3 fruit fly cellular contexts compared by ENCODE assay signal in genomic region chr3R:9378644-9379411, dm6.
TF ChIP-seq lines count a peak whose summit lies in the region.

No protein-coding gene starts in this region.

TF ChIP-seq in whole organism, embryonic, 481 proteins besides CTCF, POLR2A, EP300 and RAD21 (continued from another document and continues in another):
- TF ChIP-seq lilli (GFP tag; optimal IDR thresholded peaks at IDR 0.05; lab: Kevin White, UChicago): peak; percentile 40
- TF ChIP-seq CG1647 (GFP tag; optimal IDR thresholded peaks at IDR 0.05; lab: Kevin White, UChicago): no peak
- TF ChIP-seq CG32532 (GFP tag; IDR thresholded peaks at IDR 0.05; lab: Robert Waterston, UW): no peak
- no peak for TF ChIP-seq CG9797 (GFP tag; optimal IDR thresholded peaks at IDR 0.05; lab: Kevin White, UChicago)
- no peak for TF ChIP-seq CG42726 (GFP tag; IDR thresholded peaks at IDR 0.05; lab: Robert Waterston, UW; ENCODE audit: partially characterized antibody)
- peak; percentile 8 for TF ChIP-seq tap (tag; optimal IDR thresholded peaks at IDR 0.05; lab: Kevin White, UChicago)
- no peak for TF ChIP-seq Atf6 (GFP tag; IDR thresholded peaks at IDR 0.05; lab: Robert Waterston, UW)
- 0 out of 2 replicates have a peak, but pooled peaks have one; percentile 8 for TF ChIP-seq Nf-YA (GFP tag; IDR thresholded peaks at IDR 0.05; lab: Robert Waterston, UW)
- TF ChIP-seq CG10431 (GFP tag; optimal IDR thresholded peaks at IDR 0.05; lab: Kevin White, UChicago): peak; percentile 30
- no peak for TF ChIP-seq ato (GFP tag; IDR thresholded peaks at IDR 0.05; lab: Robert Waterston, UW; ENCODE audit: partially characterized antibody)
- no peak for TF ChIP-seq CG17186 (GFP tag; optimal IDR thresholded peaks at IDR 0.05; lab: Kevin White, UChicago)
- peak; percentile 40 for TF ChIP-seq CG2116 (GFP tag; optimal IDR thresholded peaks at IDR 0.05; lab: Kevin White, UChicago)
- no peak for TF ChIP-seq bowl (GFP tag; IDR thresholded peaks at IDR 0.05; lab: Robert Waterston, UW)
- no peak for TF ChIP-seq CG11456 (GFP tag; IDR thresholded peaks at IDR 0.05; lab: Robert Waterston, UW)
- TF ChIP-seq mld (GFP tag; IDR thresholded peaks at IDR 0.05; lab: Robert Waterston, UW; ENCODE audit: partially characterized antibody): no peak
- peak; percentile 37 for TF ChIP-seq CG13123 (GFP tag; optimal IDR thresholded peaks at IDR 0.05; lab: Kevin White, UChicago)
- TF ChIP-seq CG4820 (GFP tag; optimal IDR thresholded peaks at IDR 0.05; lab: Kevin White, UChicago): peak; percentile 47
- TF ChIP-seq Fer3 (tag; optimal IDR thresholded peaks at IDR 0.05; lab: Kevin White, UChicago): no peak
- no peak for TF ChIP-seq sim (GFP tag; IDR thresholded peaks at IDR 0.05; lab: Robert Waterston, UW)
- TF ChIP-seq HmgZ (tag; optimal IDR thresholded peaks at IDR 0.05; lab: Kevin White, UChicago): no peak
- no peak for TF ChIP-seq Trl (optimal IDR thresholded peaks at IDR 0.05; lab: Kevin White, UChicago)
- TF ChIP-seq Trl (GFP tag; optimal IDR thresholded peaks at IDR 0.05; lab: Kevin White, UChicago): peak; percentile 1
- TF ChIP-seq dysf (GFP tag; IDR thresholded peaks at IDR 0.05; lab: Robert Waterston, UW): 0 out of 3 replicates have a peak, but pooled peaks have one; percentile 4
- TF ChIP-seq lov (optimal IDR thresholded peaks at IDR 0.05; lab: Kevin White, UChicago): no peak
- TF ChIP-seq lov (GFP tag; IDR thresholded peaks at IDR 0.05; lab: Robert Waterston, UW): 0 out of 3 replicates have a peak, but pooled peaks have one; percentile 37
- no peak for TF ChIP-seq ems (GFP tag; optimal IDR thresholded peaks at IDR 0.05; lab: Kevin White, UChicago)
- no peak for TF ChIP-seq Hmx (GFP tag; optimal IDR thresholded peaks at IDR 0.05; lab: Kevin White, UChicago)
- TF ChIP-seq CG6689 (GFP tag; IDR thresholded peaks at IDR 0.05; lab: Robert Waterston, UW): peak; percentile 61
- no peak for TF ChIP-seq Rfx (GFP tag; IDR thresholded peaks at IDR 0.05; lab: Robert Waterston, UW)
- TF ChIP-seq row (GFP tag; IDR thresholded peaks at IDR 0.05; lab: Robert Waterston, UW): peak; percentile 68
- TF ChIP-seq CG17612 (GFP tag; IDR thresholded peaks at IDR 0.05; lab: Robert Waterston, UW): no peak
- peak; percentile 35 for TF ChIP-seq CG2875 (GFP tag; optimal IDR thresholded peaks at IDR 0.05; lab: Kevin White, UChicago)
- no peak for TF ChIP-seq CG1792 (GFP tag; optimal IDR thresholded peaks at IDR 0.05; lab: Kevin White, UChicago)
- no peak for TF ChIP-seq ab (GFP tag; optimal IDR thresholded peaks at IDR 0.05; lab: Kevin White, UChicago)
- peak; percentile 15 for TF ChIP-seq psq (GFP tag; optimal IDR thresholded peaks at IDR 0.05; lab: Kevin White, UChicago)
- TF ChIP-seq al (GFP tag; IDR thresholded peaks at IDR 0.05; lab: Robert Waterston, UW): no peak
- TF ChIP-seq CG16779 (GFP tag; IDR thresholded peaks at IDR 0.05; lab: Robert Waterston, UW): no peak
- TF ChIP-seq MESR4 (GFP tag; optimal IDR thresholded peaks at IDR 0.05; lab: Kevin White, UChicago): no peak
- no peak for TF ChIP-seq HLH3B (GFP tag; IDR thresholded peaks at IDR 0.05; lab: Robert Waterston, UW)
- TF ChIP-seq H15 (GFP tag; IDR thresholded peaks at IDR 0.05; lab: Robert Waterston, UW): no peak
- peak; percentile 28 for TF ChIP-seq CG17385 (GFP tag; optimal IDR thresholded peaks at IDR 0.05; lab: Kevin White, UChicago)
- no peak for TF ChIP-seq ind (GFP tag; optimal IDR thresholded peaks at IDR 0.05; lab: Kevin White, UChicago)
- no peak for TF ChIP-seq CG8478 (optimal IDR thresholded peaks at IDR 0.05; lab: Kevin White, UChicago)
- TF ChIP-seq fd102C (GFP tag; optimal IDR thresholded peaks at IDR 0.05; lab: Kevin White, UChicago): peak; percentile 65
- TF ChIP-seq Dll (GFP tag; IDR thresholded peaks at IDR 0.05; lab: Robert Waterston, UW; ENCODE audit: partially characterized antibody): no peak

TF ChIP-seq in whole organism, prepupa, 60 proteins besides CTCF, POLR2A, EP300 and RAD21 (continued from another document):
- TF ChIP-seq Ets96B (tag; optimal IDR thresholded peaks at IDR 0.05; lab: Kevin White, UChicago): peak; percentile 88
- peak; percentile 66 for TF ChIP-seq CG11902 (GFP tag; optimal IDR thresholded peaks at IDR 0.05; lab: Kevin White, UChicago)
- peak; percentile 86 for TF ChIP-seq CG10669 (GFP tag; optimal IDR thresholded peaks at IDR 0.05; lab: Kevin White, UChicago)
- peak; percentile 75 for TF ChIP-seq net (GFP tag; optimal IDR thresholded peaks at IDR 0.05; lab: Kevin White, UChicago)
- peak; percentile 98 for TF ChIP-seq Eip78C (GFP tag; lab: Kevin White, UChicago)
- peak; percentile 89 for TF ChIP-seq CG34406 (GFP tag; optimal IDR thresholded peaks at IDR 0.05; lab: Kevin White, UChicago)
- peak; percentile 87 for TF ChIP-seq cyc (GFP tag; optimal IDR thresholded peaks at IDR 0.05; lab: Kevin White, UChicago)
- TF ChIP-seq CG6163 (GFP tag; IDR thresholded peaks at IDR 0.05; lab: Robert Waterston, UW): peak; percentile 70; the same call in 2 of the 3 replicates
- TF ChIP-seq pdm3 (GFP tag; optimal IDR thresholded peaks at IDR 0.05; lab: Kevin White, UChicago): peak; percentile 81
- peak; percentile 12; the same call in 1 of the 2 replicates for TF ChIP-seq Gug (GFP tag; IDR thresholded peaks at IDR 0.05; lab: Robert Waterston, UW)
- TF ChIP-seq fd59A (GFP tag; optimal IDR thresholded peaks at IDR 0.05; lab: Kevin White, UChicago): peak; percentile 86
- peak; percentile 91 for TF ChIP-seq Sox102F (GFP tag; optimal IDR thresholded peaks at IDR 0.05; lab: Kevin White, UChicago)
- TF ChIP-seq Hr38 (GFP tag; optimal IDR thresholded peaks at IDR 0.05; lab: Kevin White, UChicago): no peak
- TF ChIP-seq CG6808 (GFP tag; optimal IDR thresholded peaks at IDR 0.05; lab: Kevin White, UChicago): peak; percentile 90
- peak; percentile 89 for TF ChIP-seq Eip75B (GFP tag; optimal IDR thresholded peaks at IDR 0.05; lab: Kevin White, UChicago)
- peak; percentile 91 for TF ChIP-seq Met (GFP tag; optimal IDR thresholded peaks at IDR 0.05; lab: Kevin White, UChicago)
- peak; percentile 42; the same call in 1 of the 2 replicates for TF ChIP-seq CG15336 (GFP tag; IDR thresholded peaks at IDR 0.05; lab: Robert Waterston, UW)
- peak; percentile 90 for TF ChIP-seq CG10631 (GFP tag; optimal IDR thresholded peaks at IDR 0.05; lab: Kevin White, UChicago)
- peak; percentile 76 for TF ChIP-seq Hr39 (GFP tag; optimal IDR thresholded peaks at IDR 0.05; lab: Kevin White, UChicago)
- TF ChIP-seq CG31627 (GFP tag; optimal IDR thresholded peaks at IDR 0.05; lab: Kevin White, UChicago): peak; percentile 76
- TF ChIP-seq CG6276 (GFP tag; optimal IDR thresholded peaks at IDR 0.05; lab: Kevin White, UChicago): peak; percentile 23
- peak; percentile 90 for TF ChIP-seq CG3919 (GFP tag; optimal IDR thresholded peaks at IDR 0.05; lab: Kevin White, UChicago)
- TF ChIP-seq Blimp-1 (GFP tag; optimal IDR thresholded peaks at IDR 0.05; lab: Kevin White, UChicago): peak; percentile 80
- TF ChIP-seq dsx (GFP tag; optimal IDR thresholded peaks at IDR 0.05; lab: Kevin White, UChicago; ENCODE audit: poor library complexity, severe bottlenecking): peak; percentile 91
- TF ChIP-seq eg (GFP tag; IDR thresholded peaks at IDR 0.05; lab: Robert Waterston, UW): peak; percentile 52
- TF ChIP-seq CG8119 (GFP tag; IDR thresholded peaks at IDR 0.05; lab: Robert Waterston, UW): peak; percentile 54; the same call in 2 of the 3 replicates
- TF ChIP-seq CG1621 (tag; optimal IDR thresholded peaks at IDR 0.05; lab: Kevin White, UChicago): peak; percentile 75
- peak; percentile 1 for TF ChIP-seq Hr4 (GFP tag; optimal IDR thresholded peaks at IDR 0.05; lab: Kevin White, UChicago)
- no peak for TF ChIP-seq dac (GFP tag; optimal IDR thresholded peaks at IDR 0.05; lab: Kevin White, UChicago)
- peak; percentile 88 to 90 for TF ChIP-seq ss (GFP tag; optimal IDR thresholded peaks at IDR 0.05; lab: Kevin White, UChicago)
- TF ChIP-seq vri (GFP tag; optimal IDR thresholded peaks at IDR 0.05; lab: Kevin White, UChicago): peak; percentile 90
- TF ChIP-seq CG9139 (GFP tag; optimal IDR thresholded peaks at IDR 0.05; lab: Kevin White, UChicago): peak; percentile 81
- peak; percentile 71 for TF ChIP-seq Sox15 (GFP tag; optimal IDR thresholded peaks at IDR 0.05; lab: Kevin White, UChicago)
- TF ChIP-seq fd85E (GFP tag; optimal IDR thresholded peaks at IDR 0.05; lab: Kevin White, UChicago): no peak
- TF ChIP-seq CG6792 (GFP tag; optimal IDR thresholded peaks at IDR 0.05; lab: Kevin White, UChicago): peak; percentile 91
- TF ChIP-seq Ets21C (GFP tag; optimal IDR thresholded peaks at IDR 0.05; lab: Kevin White, UChicago): peak; percentile 74
- peak; percentile 71 for TF ChIP-seq OdsH (GFP tag; optimal IDR thresholded peaks at IDR 0.05; lab: Kevin White, UChicago)
- TF ChIP-seq lz (GFP tag; optimal IDR thresholded peaks at IDR 0.05; lab: Kevin White, UChicago): peak; percentile 92

TF ChIP-seq in whole organism, wandering third instar larva, 38 proteins besides CTCF, POLR2A, EP300 and RAD21 (continued from another document):
- TF ChIP-seq sage (GFP tag; optimal IDR thresholded peaks at IDR 0.05; lab: Kevin White, UChicago): peak; percentile 86
- peak; percentile 73 for TF ChIP-seq Rel (GFP tag; optimal IDR thresholded peaks at IDR 0.05; lab: Kevin White, UChicago)
- TF ChIP-seq Rel (tag; optimal IDR thresholded peaks at IDR 0.05; lab: Kevin White, UChicago): peak; percentile 68
- TF ChIP-seq dmrt93B (GFP tag; optimal IDR thresholded peaks at IDR 0.05; lab: Kevin White, UChicago): peak; percentile 79
- no peak for TF ChIP-seq dl (GFP tag; optimal IDR thresholded peaks at IDR 0.05; lab: Kevin White, UChicago; ENCODE audit: insufficient read depth in 1 of 2, partially characterized antibody in 2 of 2)
- TF ChIP-seq HLH106 (tag; optimal IDR thresholded peaks at IDR 0.05; lab: Kevin White, UChicago): peak; percentile 95
- peak; percentile 98 for TF ChIP-seq woc (GFP tag; optimal IDR thresholded peaks at IDR 0.05; lab: Kevin White, UChicago)
- TF ChIP-seq ey (GFP tag; optimal IDR thresholded peaks at IDR 0.05; lab: Kevin White, UChicago): peak; percentile 88
- peak; percentile 94 for TF ChIP-seq Hnf4 (GFP tag; optimal IDR thresholded peaks at IDR 0.05; lab: Kevin White, UChicago)
